Worm (Caenorhabditis elegans): ENCODE results near the gene bath-39.

bath-39 gene

ce11 chrV:13462974-13463373 lies 3.7 kb downstream of the bath-39 start, which contains the start of gene frm-10:
TSS of gene frm-10 (plus strand) at chrV:13463207.
- no peak for TF ChIP-seq lsy-2 (tag; optimal IDR thresholded peaks at IDR 0.05)
- TF ChIP-seq elt-3 (tag; optimal IDR thresholded peaks at IDR 0.05), result peak; percentile 56
- no peak for TF ChIP-seq mls-2 (tag; optimal IDR thresholded peaks at IDR 0.05)
- TF ChIP-seq lin-13 (tag; optimal IDR thresholded peaks at IDR 0.05), result no peak
- no peak for TF ChIP-seq ham-2 (GFP tag; optimal IDR thresholded peaks at IDR 0.05)
- no peak for TF ChIP-seq mab-5 (tag; optimal IDR thresholded peaks at IDR 0.05)
- TF ChIP-seq unc-39 (tag; optimal IDR thresholded peaks at IDR 0.05), result no peak
- peak; percentile 49 for TF ChIP-seq nhr-237 (tag; optimal IDR thresholded peaks at IDR 0.05)
- TF ChIP-seq tbx-8 (GFP tag; optimal IDR thresholded peaks at IDR 0.05), result no peak
- no peak for TF ChIP-seq ces-1 (GFP tag; optimal IDR thresholded peaks at IDR 0.05)
- TF ChIP-seq unc-120 (tag; optimal IDR thresholded peaks at IDR 0.05; ENCODE audit: poor library complexity, severe bottlenecking), result no peak
- no peak for TF ChIP-seq unc-62 (GFP tag; optimal IDR thresholded peaks at IDR 0.05)
- TF ChIP-seq mep-1 (tag; optimal IDR thresholded peaks at IDR 0.05), result peak; percentile 4
- no peak for TF ChIP-seq ceh-83 (GFP tag; optimal IDR thresholded peaks at IDR 0.05)
- TF ChIP-seq bed-3 (GFP tag; optimal IDR thresholded peaks at IDR 0.05), result no peak
- no peak for TF ChIP-seq ztf-11 (tag; optimal IDR thresholded peaks at IDR 0.05)
- no peak for TF ChIP-seq nhr-28 (tag; optimal IDR thresholded peaks at IDR 0.05)

ce11 chrV:13464123-13464522 lies 4.9 kb downstream of the bath-39 start:
- TF ChIP-seq ces-1 (GFP tag; optimal IDR thresholded peaks at IDR 0.05) (peak; percentile 16), ham-2 (GFP tag; optimal IDR thresholded peaks at IDR 0.05) (no peak)

ce11 chrV:13468190-13468765 lies 9.0 kb downstream of the bath-39 start, which contains the start of the genes F25H9.6 and F25H9.7:
TSS of gene F25H9.6 (minus strand) at chrV:13468361.
TSS of gene F25H9.7 (plus strand) at chrV:13468376.
- TF ChIP-seq tbx-8 (GFP tag; optimal IDR thresholded peaks at IDR 0.05), result no peak
- TF ChIP-seq mep-1 (tag; optimal IDR thresholded peaks at IDR 0.05), result peak; percentile 52
- peak; percentile 33 for TF ChIP-seq lin-13 (tag; optimal IDR thresholded peaks at IDR 0.05)
- TF ChIP-seq mab-5 (tag; optimal IDR thresholded peaks at IDR 0.05), result no peak
- TF ChIP-seq ces-1 (GFP tag; optimal IDR thresholded peaks at IDR 0.05), result peak; percentile 49
- TF ChIP-seq cnd-1 (tag; optimal IDR thresholded peaks at IDR 0.05), result peak; percentile 55
- peak; percentile 78 for TF ChIP-seq sptf-1 (tag; optimal IDR thresholded peaks at IDR 0.05)
- peak; percentile 30 for TF ChIP-seq drap-1 (GFP tag; optimal IDR thresholded peaks at IDR 0.05)

- no peak for TF ChIP-seq zip-8 (tag; optimal IDR thresholded peaks at IDR 0.05)
- TF ChIP-seq nhr-28 (tag; optimal IDR thresholded peaks at IDR 0.05), result no peak
- no peak for TF ChIP-seq ceh-83 (GFP tag; optimal IDR thresholded peaks at IDR 0.05)
- no peak for TF ChIP-seq mls-2 (tag; optimal IDR thresholded peaks at IDR 0.05)
These were observed 12.8 kb downstream of the bath-39 start for ce11 chrV:13472062-13472461.

- no peak for TF ChIP-seq lin-13 (tag; optimal IDR thresholded peaks at IDR 0.05)
- TF ChIP-seq tbx-8 (GFP tag; optimal IDR thresholded peaks at IDR 0.05), result no peak
- TF ChIP-seq unc-62 (GFP tag; optimal IDR thresholded peaks at IDR 0.05), result peak; percentile 79
- TF ChIP-seq bed-3 (GFP tag; optimal IDR thresholded peaks at IDR 0.05), result no peak
- TF ChIP-seq unc-39 (tag; optimal IDR thresholded peaks at IDR 0.05), result no peak
- no peak for TF ChIP-seq zip-8 (tag; optimal IDR thresholded peaks at IDR 0.05)
- no peak for TF ChIP-seq ceh-43 (GFP tag; optimal IDR thresholded peaks at IDR 0.05)
- no peak for TF ChIP-seq ceh-39 (tag; optimal IDR thresholded peaks at IDR 0.05)
- TF ChIP-seq ceh-83 (GFP tag; optimal IDR thresholded peaks at IDR 0.05), result no peak
- TF ChIP-seq nhr-12 (tag; optimal IDR thresholded peaks at IDR 0.05), result no peak
- TF ChIP-seq drap-1 (GFP tag; optimal IDR thresholded peaks at IDR 0.05), result no peak
- peak; percentile 97 for TF ChIP-seq hlh-1 (tag; optimal IDR thresholded peaks at IDR 0.05)
- no peak for TF ChIP-seq lsy-2 (tag; optimal IDR thresholded peaks at IDR 0.05)
- no peak for TF ChIP-seq elt-1 (tag; optimal IDR thresholded peaks at IDR 0.05; ENCODE audit: borderline replicate concordance, insufficient read depth)
These were observed 14.2 kb downstream of the bath-39 start, which contains the start of gene T10G3.1 for ce11 chrV:13473467-13473866. TSS of gene T10G3.1 (minus strand) at chrV:13473679.

- no peak for TF ChIP-seq flh-1 (GFP tag; optimal IDR thresholded peaks at IDR 0.05)
- TF ChIP-seq ces-1 (GFP tag; optimal IDR thresholded peaks at IDR 0.05), result no peak
- no peak for TF ChIP-seq nhr-2 (tag; optimal IDR thresholded peaks at IDR 0.05)
- TF ChIP-seq ztf-11 (tag; optimal IDR thresholded peaks at IDR 0.05), result no peak
These were observed 17.1 kb downstream of the bath-39 start, which contains the start of gene T10G3.8 for ce11 chrV:13476350-13476749. TSS of gene T10G3.8 (minus strand) at chrV:13476450.
